Worm (Caenorhabditis elegans) whole organism, L4/young adult: ENCODE data around the gene F26D10.13.

Experiments
- dao-5 ChIP-seq: sonication (generic microtip); optimal IDR thresholded peaks from 2 replicates; lab custom pipeline; 2016; ENCODE audit warnings: missing genotype, missing genetic modification characterization, moderate library complexity, missing compliant biosample characterization
- him-1 ChIP-seq: sonication (generic microtip); optimal IDR thresholded peaks from 2 replicates; lab custom pipeline; 2016; ENCODE audit warnings: missing genotype, missing genetic modification reagents, missing genetic modification characterization, missing compliant biosample characterization

ce11 chrIV:17278363-17278762, 13.7 kb upstream of the F26D10.13 start:
- peak; percentile 8 for TF ChIP-seq dao-5 (tag; lab: Kevin White, UChicago)
- TF ChIP-seq him-1 (tag; lab: Kevin White, UChicago), result peak; percentile 98
